Fruit fly (Drosophila melanogaster) whole organism, embryonic: ENCODE data around the gene Rbp4.

Source experiments
- Abd-B ChIP-seq: fragments of 200-800 bp; sonication (Bioruptor generic); optimal IDR thresholded peaks from 2 replicates; lab custom pipeline; 2018; ENCODE audit warnings: missing biosample characterization, mild to moderate bottlenecking, missing genetic modification characterization, moderate library complexity
- Adf1 ChIP-seq: fragments of 200-800 bp; sonication (Bioruptor generic); IDR thresholded peaks from 2 replicates; pipeline ENCODE4 v1.3.6; 2022; ENCODE audit warnings: missing biosample characterization, missing genetic modification characterization
- C15 ChIP-seq: fragments of 200-800 bp; sonication (Bioruptor generic); IDR thresholded peaks from 3 replicates; pipeline ENCODE4 v1.3.6; 2022; ENCODE audit warnings: missing biosample characterization, missing genetic modification characterization
- CG10267 ChIP-seq: fragments of 200-800 bp; sonication (Bioruptor generic); optimal IDR thresholded peaks from 2 replicates; lab custom pipeline; 2018; ENCODE audit warnings: missing biosample characterization, mild to moderate bottlenecking, missing genetic modification characterization, moderate library complexity
- CG11247 ChIP-seq: fragments of 200-800 bp; sonication (Bioruptor generic); IDR thresholded peaks from 2 replicates; pipeline ENCODE4 v1.3.6; 2022; ENCODE audit warnings: missing biosample characterization, missing genetic modification characterization
- CG11456 ChIP-seq: fragments of 200-800 bp; sonication (Bioruptor generic); IDR thresholded peaks from 3 replicates; pipeline ENCODE4 v1.3.6; 2022; ENCODE audit warnings: missing biosample characterization, missing genetic modification characterization
- CG12104 ChIP-seq: fragments of 200-800 bp; sonication (Bioruptor generic); optimal IDR thresholded peaks from 3 replicates; lab custom pipeline; 2016; ENCODE audit warnings: missing biosample characterization, missing genetic modification characterization
- CG14860 ChIP-seq: fragments of 200-800 bp; sonication (Bioruptor generic); IDR thresholded peaks from 3 replicates; pipeline ENCODE4 v1.3.6; 2022; ENCODE audit warnings: missing biosample characterization, missing genetic modification characterization; ENCODE audit not compliant: partially characterized antibody
- CG15269 ChIP-seq: fragments of 200-800 bp; sonication (Bioruptor generic); optimal IDR thresholded peaks from 2 replicates; lab custom pipeline; 2018; ENCODE audit warnings: missing biosample characterization, mild to moderate bottlenecking, missing genetic modification characterization, moderate library complexity
- CG17612 ChIP-seq: fragments of 200-800 bp; sonication (Bioruptor generic); IDR thresholded peaks from 2 replicates; pipeline ENCODE4 v1.3.6; 2022; ENCODE audit warnings: missing biosample characterization, missing genetic modification characterization
- CG17829 ChIP-seq: fragments of 200-800 bp; optimal IDR thresholded peaks from 2 replicates; lab custom pipeline; 2019; ENCODE audit warnings: missing biosample characterization, mild to moderate bottlenecking, missing genetic modification characterization, moderate library complexity
- CG2199 ChIP-seq: fragments of 200-800 bp; sonication (Bioruptor generic); IDR thresholded peaks from 3 replicates; pipeline ENCODE4 v1.3.6; 2022; ENCODE audit warnings: missing biosample characterization, missing genetic modification characterization
- CG4360 ChIP-seq: fragments of 200-800 bp; sonication (Bioruptor generic); IDR thresholded peaks from 2 replicates; pipeline ENCODE4 v1.3.6; 2022; ENCODE audit warnings: missing biosample characterization, missing genetic modification characterization
- CG4404 ChIP-seq: fragments of 200-800 bp; sonication (Bioruptor generic); IDR thresholded peaks from 2 replicates; pipeline ENCODE4 v1.3.6; 2022; ENCODE audit warnings: missing biosample characterization, missing genetic modification characterization
- CG4707 ChIP-seq: fragments of 200-800 bp; sonication (Bioruptor generic); optimal IDR thresholded peaks from 2 replicates; lab custom pipeline; 2018; ENCODE audit warnings: missing biosample characterization, mild to moderate bottlenecking, missing genetic modification characterization, moderate library complexity
- CG5953 ChIP-seq: fragments of 200-800 bp; sonication (Bioruptor generic); IDR thresholded peaks from 2 replicates; pipeline ENCODE4 v1.3.6; 2022; ENCODE audit warnings: missing biosample characterization, missing genetic modification characterization
- CG8944 ChIP-seq: fragments of 200-800 bp; sonication (Bioruptor generic); optimal IDR thresholded peaks from 3 replicates; lab custom pipeline; 2016; ENCODE audit warnings: missing biosample characterization, missing genetic modification characterization
- CHES-1-like ChIP-seq: fragments of 200-800 bp; sonication (Bioruptor generic); optimal IDR thresholded peaks from 2 replicates; lab custom pipeline; 2016; ENCODE audit warnings: missing biosample characterization, missing genetic modification characterization
- Dip3 ChIP-seq: fragments of 200-800 bp; sonication (Bioruptor generic); optimal IDR thresholded peaks from 3 replicates; lab custom pipeline; 2016; ENCODE audit warnings: missing biosample characterization, missing genetic modification characterization
- Dll ChIP-seq: fragments of 200-800 bp; sonication (Bioruptor generic); IDR thresholded peaks from 4 replicates; pipeline ENCODE4 v1.3.6; 2022; ENCODE audit warnings: missing biosample characterization, missing genetic modification characterization; ENCODE audit not compliant: partially characterized antibody
- Doc3 ChIP-seq: fragments of 200-800 bp; sonication (Bioruptor generic); IDR thresholded peaks from 3 replicates; pipeline ENCODE4 v1.3.6; 2022; ENCODE audit warnings: missing biosample characterization, missing genetic modification characterization; ENCODE audit not compliant: partially characterized antibody
- Dref ChIP-seq: fragments of 200-800 bp; sonication (Bioruptor generic); IDR thresholded peaks from 2 replicates; pipeline ENCODE4 v1.3.6; 2022; ENCODE audit warnings: missing biosample characterization, missing genetic modification characterization
- H2.0 ChIP-seq: fragments of 200-800 bp; sonication (Bioruptor generic); IDR thresholded peaks from 2 replicates; pipeline ENCODE4 v1.3.6; 2022; ENCODE audit warnings: missing biosample characterization, missing genetic modification characterization
- HLHmδ ChIP-seq: fragments of 200-800 bp; sonication (Bioruptor generic); optimal IDR thresholded peaks from 2 replicates; lab custom pipeline; 2018; ENCODE audit warnings: missing biosample characterization, mild to moderate bottlenecking, missing genetic modification characterization, moderate library complexity
- Hr51 ChIP-seq, 2 experiments: fragments of 200-800 bp; sonication (Bioruptor generic); optimal IDR thresholded peaks; 2 replicates in 1 of 2; 3 replicates in 1 of 2; lab custom pipeline; 2016 to 2018; ENCODE audit warnings: missing biosample characterization in 2 of 2, missing genetic modification characterization in 2 of 2, mild to moderate bottlenecking in 1 of 2, moderate library complexity in 1 of 2
- MESR4 ChIP-seq: fragments of 200-800 bp; sonication (Bioruptor generic); optimal IDR thresholded peaks from 2 replicates; lab custom pipeline; 2018; ENCODE audit warnings: missing biosample characterization, mild to moderate bottlenecking, missing genetic modification characterization, moderate library complexity
- Mad ChIP-seq: fragments of 200-800 bp; sonication (Bioruptor generic); optimal IDR thresholded peaks from 2 replicates; lab custom pipeline; 2016; ENCODE audit warnings: missing biosample characterization, missing genetic modification characterization
- Oaz ChIP-seq: fragments of 200-800 bp; sonication (Bioruptor generic); IDR thresholded peaks from 2 replicates; pipeline ENCODE4 v1.3.6; 2022; ENCODE audit warnings: missing biosample characterization, missing genetic modification characterization
- Rfx ChIP-seq: fragments of 200-800 bp; sonication (Bioruptor generic); IDR thresholded peaks from 2 replicates; pipeline ENCODE4 v1.3.6; 2022; ENCODE audit warnings: missing biosample characterization, missing genetic modification characterization
- ara ChIP-seq: fragments of 200-800 bp; sonication (Bioruptor generic); IDR thresholded peaks from 2 replicates; pipeline ENCODE4 v1.3.6; 2022; ENCODE audit warnings: missing biosample characterization, missing genetic modification characterization
- gce ChIP-seq: fragments of 200-800 bp; sonication (Bioruptor generic); IDR thresholded peaks from 3 replicates; pipeline ENCODE4 v1.3.6; 2022; ENCODE audit warnings: missing biosample characterization, missing genetic modification characterization
- gsb ChIP-seq: fragments of 200-800 bp; sonication (Bioruptor generic); IDR thresholded peaks from 2 replicates; pipeline ENCODE4 v1.3.6; 2022; ENCODE audit warnings: missing biosample characterization, missing genetic modification characterization
- kay ChIP-seq: fragments of 200-800 bp; sonication (Bioruptor generic); optimal IDR thresholded peaks from 2 replicates; lab custom pipeline; 2016; ENCODE audit warnings: missing biosample characterization, missing genetic modification characterization
- nerfin-2 ChIP-seq: fragments of 200-800 bp; sonication (Bioruptor generic); IDR thresholded peaks from 2 replicates; pipeline ENCODE4 v1.3.6; 2022; ENCODE audit warnings: missing biosample characterization, missing genetic modification characterization; ENCODE audit not compliant: partially characterized antibody
- org-1 ChIP-seq: fragments of 200-800 bp; sonication (Bioruptor generic); optimal IDR thresholded peaks from 2 replicates; lab custom pipeline; 2017; ENCODE audit warnings: missing biosample characterization, missing genetic modification characterization
- pita ChIP-seq: fragments of 200-800 bp; sonication (Bioruptor generic); optimal IDR thresholded peaks from 2 replicates; lab custom pipeline; 2017; ENCODE audit warnings: missing biosample characterization, mild to moderate bottlenecking, missing genetic modification characterization
- slou ChIP-seq: fragments of 200-800 bp; sonication (Bioruptor generic); optimal IDR thresholded peaks from 3 replicates; lab custom pipeline; 2016; ENCODE audit warnings: missing biosample characterization, missing genetic modification characterization
- sna ChIP-seq: fragments of 200-800 bp; sonication (Bioruptor generic); IDR thresholded peaks from 2 replicates; pipeline ENCODE4 v1.3.6; 2022; ENCODE audit warnings: missing biosample characterization, missing genetic modification characterization; ENCODE audit not compliant: partially characterized antibody
- so ChIP-seq: fragments of 200-800 bp; sonication (Bioruptor generic); IDR thresholded peaks from 3 replicates; pipeline ENCODE4 v1.3.6; 2022; ENCODE audit warnings: missing biosample characterization, missing genetic modification characterization
- sqz ChIP-seq: fragments of 200-800 bp; sonication (Bioruptor generic); optimal IDR thresholded peaks from 3 replicates; lab custom pipeline; 2018; ENCODE audit warnings: missing biosample characterization, mild to moderate bottlenecking, missing genetic modification characterization
- stwl ChIP-seq: fragments of 200-800 bp; sonication (Bioruptor generic); optimal IDR thresholded peaks from 3 replicates; lab custom pipeline; 2018; ENCODE audit warnings: missing biosample characterization, mild to moderate bottlenecking, missing genetic modification characterization, moderate library complexity
- tio ChIP-seq: fragments of 200-800 bp; sonication (Bioruptor generic); optimal IDR thresholded peaks from 2 replicates; lab custom pipeline; 2017; ENCODE audit warnings: missing biosample characterization, missing genetic modification characterization, inconsistent platforms
- tup ChIP-seq: fragments of 200-800 bp; sonication (Bioruptor generic); optimal IDR thresholded peaks from 2 replicates; lab custom pipeline; 2016; ENCODE audit warnings: missing biosample characterization, mild to moderate bottlenecking, missing genetic modification characterization, moderate library complexity
- unc-4 ChIP-seq: fragments of 200-800 bp; sonication (Bioruptor generic); IDR thresholded peaks from 2 replicates; pipeline ENCODE4 v1.3.6; 2022; ENCODE audit warnings: missing biosample characterization, missing genetic modification characterization; ENCODE audit not compliant: partially characterized antibody
- vfl ChIP-seq: fragments of 200-800 bp; sonication (Bioruptor generic); optimal IDR thresholded peaks from 2 replicates; lab custom pipeline; 2016; ENCODE audit warnings: missing biosample characterization, missing genetic modification characterization
- zen ChIP-seq: fragments of 200-800 bp; sonication (Bioruptor generic); optimal IDR thresholded peaks from 3 replicates; lab custom pipeline; 2018; ENCODE audit warnings: missing biosample characterization, mild to moderate bottlenecking, missing genetic modification characterization, moderate library complexity

The Rbp4 gene

dm6 chr3R:13699350-13699749 is 43.2 kb upstream of the Rbp4 start (continued):
- TF ChIP-seq MESR4 (GFP tag; lab: Kevin White, UChicago) (peak; percentile 47), Dll (GFP tag; lab: Robert Waterston, UW) (0 out of 4 replicates have a peak, but pooled peaks have one; percentile 46), so (no peak), Dip3 (no peak), zen (tag; lab: Kevin White, UChicago) (no peak), Mad (GFP tag; lab: Kevin White, UChicago) (no peak), Oaz (no peak), nerfin-2 (GFP tag; lab: Robert Waterston, UW) (0 out of 2 replicates have a peak, but pooled peaks have one; percentile 17), CG10267 (tag; lab: Kevin White, UChicago) (peak; percentile 93), Dref (no peak)
- TF ChIP-seq, all 482 proteins: peak for 18

- no peak for TF ChIP-seq Doc3 (GFP tag; lab: Robert Waterston, UW)
- no peak for TF ChIP-seq CG5953 (GFP tag; lab: Robert Waterston, UW)
- TF ChIP-seq CG4360 (GFP tag; lab: Robert Waterston, UW), result no peak
- TF ChIP-seq Abd-B (GFP tag; lab: Kevin White, UChicago), result no peak
- no peak for TF ChIP-seq pita (GFP tag; lab: Kevin White, UChicago)
- TF ChIP-seq CG8944, result no peak
- TF ChIP-seq gsb, result no peak
- no peak for TF ChIP-seq CHES-1-like (GFP tag; lab: Kevin White, UChicago)
- TF ChIP-seq H2.0 (GFP tag; lab: Robert Waterston, UW), result no peak
- TF ChIP-seq, all 482 proteins: peak for 0
These were observed 37.6 kb upstream of the Rbp4 start, which contains the start of gene CG14367 for dm6 chr3R:13693753-13694152. Gene CG14367, plus strand, starts transcription at chr3R:13694053.

dm6 chr3R:13686371-13687211 is 30.4 kb upstream of the Rbp4 start, which contains the start of gene omd:
Gene omd, minus strand, starts transcription at chr3R:13687210.
- TF ChIP-seq CG11456 (0 out of 3 replicates have a peak, but pooled peaks have one; percentile 53), CG15269 (tag; lab: Kevin White, UChicago) (no peak), CG2199 (GFP tag; lab: Robert Waterston, UW) (peak; percentile 94), ara (GFP tag; lab: Robert Waterston, UW) (peak; percentile 75), tio (no peak), vfl (GFP tag; lab: Kevin White, UChicago) (peak; percentile 12), sna (GFP tag; lab: Robert Waterston, UW) (no peak), gce (GFP tag; lab: Robert Waterston, UW) (peak; percentile 67; the same call in 1 of the 3 replicates), Rfx (GFP tag; lab: Robert Waterston, UW) (peak; percentile 72), CG4404 (GFP tag; lab: Robert Waterston, UW) (no peak), CG14860 (GFP tag; lab: Robert Waterston, UW) (no peak), kay (GFP tag; lab: Kevin White, UChicago) (peak; percentile 79), HLHmδ (GFP tag; lab: Kevin White, UChicago) (peak; percentile 30), org-1 (peak; percentile 70), stwl (tag; lab: Kevin White, UChicago) (no peak), CG12104 (GFP tag; lab: Kevin White, UChicago) (peak; percentile 18), sqz (GFP tag; lab: Kevin White, UChicago) (no peak), CG17612 (GFP tag; lab: Robert Waterston, UW) (peak; percentile 45; the same call in 1 of the 2 replicates), CG4707 (GFP tag; lab: Kevin White, UChicago) (peak; percentile 69), C15 (GFP tag; lab: Robert Waterston, UW) (0 out of 3 replicates have a peak, but pooled peaks have one; percentile 10), slou (peak; percentile 38), Adf1 (GFP tag; lab: Robert Waterston, UW) (peak; percentile 51; the same call in 1 of the 2 replicates), CG17829 (tag; lab: Kevin White, UChicago) (peak; percentile 36), CG11247 (peak; percentile 74), tup (peak; percentile 6), Hr51 (GFP tag; optimal IDR thresholded peaks at IDR 0.05; lab: Kevin White, UChicago) (peak in 1 of 2 experiments; percentile 69), unc-4 (GFP tag; lab: Robert Waterston, UW) (no peak)
